Worm (Caenorhabditis elegans) whole organism, L2 larva: ENCODE measurements around the gene F32D8.2.

ENCODE experiments used
- C34F6.9 ChIP-seq: fragments of 150-350 bp; optimal IDR thresholded peaks from 2 replicates; lab custom pipeline; 2014; ENCODE audit warnings: missing biosample characterization, missing genetic modification characterization
- F13H6.1 ChIP-seq: sonication (generic microtip); optimal IDR thresholded peaks from 2 replicates; lab custom pipeline; 2016; ENCODE audit warnings: missing genetic modification characterization, missing compliant biosample characterization
- R02D3.7 ChIP-seq: fragments of 150-350 bp; optimal IDR thresholded peaks from 2 replicates; lab custom pipeline; 2014; ENCODE audit warnings: missing biosample characterization, missing genetic modification characterization
- Y55F3AM.14 ChIP-seq: fragments of 200-800 bp; sonication (Bioruptor generic); optimal IDR thresholded peaks from 2 replicates; lab custom pipeline; 2018; ENCODE audit warnings: mild to moderate bottlenecking, missing genetic modification characterization, missing compliant biosample characterization
- ZK546.5 ChIP-seq: sonication (generic microtip); optimal IDR thresholded peaks from 2 replicates; lab custom pipeline; 2017; ENCODE audit warnings: missing biosample characterization, missing genetic modification characterization
- alr-1 ChIP-seq: fragments of 150-350 bp; optimal IDR thresholded peaks from 2 replicates; lab custom pipeline; 2014; ENCODE audit warnings: missing biosample characterization, missing genetic modification characterization
- aly-2 ChIP-seq: fragments of 150-350 bp; optimal IDR thresholded peaks from 2 replicates; lab custom pipeline; 2014; ENCODE audit warnings: missing biosample characterization, missing genetic modification characterization
- ama-1 ChIP-seq: fragments of 150-350 bp; optimal IDR thresholded peaks from 2 replicates; lab custom pipeline; 2018; ENCODE audit warnings: inconsistent platforms
- blmp-1 ChIP-seq: sonication (generic microtip); optimal IDR thresholded peaks from 2 replicates; lab custom pipeline; 2017; ENCODE audit warnings: missing genetic modification characterization, mild to moderate bottlenecking, missing compliant biosample characterization, antibody characterized with exemption, moderate library complexity; ENCODE audit not compliant: insufficient read depth
- ceh-16 ChIP-seq: fragments of 150-350 bp; optimal IDR thresholded peaks from 2 replicates; lab custom pipeline; 2014; ENCODE audit warnings: missing biosample characterization, missing genetic modification characterization
- ceh-82 ChIP-seq: fragments of 150-350 bp; optimal IDR thresholded peaks from 2 replicates; lab custom pipeline; 2014; ENCODE audit warnings: missing biosample characterization, missing genetic modification characterization
- crh-2 ChIP-seq: sonication (generic microtip); optimal IDR thresholded peaks from 2 replicates; lab custom pipeline; 2017; ENCODE audit warnings: missing biosample characterization, missing genetic modification characterization
- dmd-4 ChIP-seq: sonication (generic microtip); optimal IDR thresholded peaks from 2 replicates; lab custom pipeline; 2017; ENCODE audit warnings: missing biosample characterization, missing genetic modification characterization
- egl-27 ChIP-seq: sonication (generic microtip); optimal IDR thresholded peaks from 3 replicates; lab custom pipeline; 2017; ENCODE audit warnings: missing biosample characterization, missing genetic modification reagents, missing genetic modification characterization
- elt-1 ChIP-seq: fragments of 150-350 bp; optimal IDR thresholded peaks from 2 replicates; lab custom pipeline; 2014; ENCODE audit warnings: missing biosample characterization, missing genetic modification characterization
- elt-3 ChIP-seq: sonication (generic microtip); optimal IDR thresholded peaks from 2 replicates; lab custom pipeline; 2017; ENCODE audit warnings: missing biosample characterization, missing genetic modification characterization
- fos-1 ChIP-seq: fragments of 150-350 bp; optimal IDR thresholded peaks from 2 replicates; lab custom pipeline; 2014; ENCODE audit warnings: missing biosample characterization, missing genetic modification characterization
- gmeb-1 ChIP-seq: fragments of 150-350 bp; optimal IDR thresholded peaks from 2 replicates; lab custom pipeline; 2014; ENCODE audit warnings: missing biosample characterization, missing genetic modification characterization
- lin-11 ChIP-seq: fragments of 150-350 bp; sonication (generic microtip); optimal IDR thresholded peaks from 2 replicates; lab custom pipeline; 2014; ENCODE audit warnings: missing biosample characterization, missing genetic modification characterization, inconsistent platforms, mixed read lengths
- lin-13 ChIP-seq: fragments of 150-350 bp; optimal IDR thresholded peaks from 2 replicates; lab custom pipeline; 2014; ENCODE audit warnings: missing biosample characterization, missing genetic modification reagents, missing genetic modification characterization
- lin-39 ChIP-seq: fragments of 150-350 bp; optimal IDR thresholded peaks from 2 replicates; lab custom pipeline; 2014; ENCODE audit warnings: missing biosample characterization, missing genetic modification reagents, missing genetic modification characterization
- lsy-2 ChIP-seq, 2 experiments: fragments of 150-350 bp in 1 of 2; sonication (generic microtip) in 1 of 2; optimal IDR thresholded peaks; 2 replicates each; lab custom pipeline; 2014 to 2017; ENCODE audit warnings: missing biosample characterization in 2 of 2, missing genetic modification characterization in 2 of 2
- mab-5 ChIP-seq: fragments of 150-350 bp; optimal IDR thresholded peaks from 2 replicates; lab custom pipeline; 2014; ENCODE audit warnings: missing biosample characterization, missing genetic modification characterization
- mbf-1 ChIP-seq: sonication (generic microtip); optimal IDR thresholded peaks from 2 replicates; lab custom pipeline; 2017; ENCODE audit warnings: missing biosample characterization, missing genetic modification characterization
- mdl-1 ChIP-seq, 2 experiments: fragments of 150-350 bp in 1 of 2; sonication (generic microtip) in 1 of 2; optimal IDR thresholded peaks; 2 replicates each; lab custom pipeline; 2017; ENCODE audit warnings: missing biosample characterization in 2 of 2, missing genetic modification characterization in 2 of 2
- nhr-10 ChIP-seq: sonication (generic microtip); optimal IDR thresholded peaks from 2 replicates; lab custom pipeline; 2017; ENCODE audit warnings: missing biosample characterization, missing genetic modification characterization
- nhr-11 ChIP-seq: fragments of 150-350 bp; optimal IDR thresholded peaks from 2 replicates; lab custom pipeline; 2014; ENCODE audit warnings: missing biosample characterization, missing genetic modification characterization
- nhr-12 ChIP-seq: fragments of 150-350 bp; optimal IDR thresholded peaks from 2 replicates; lab custom pipeline; 2014; ENCODE audit warnings: missing biosample characterization, missing genetic modification characterization
- nhr-129 ChIP-seq: fragments of 150-350 bp; optimal IDR thresholded peaks from 2 replicates; lab custom pipeline; 2014; ENCODE audit warnings: missing biosample characterization, missing genetic modification characterization
- nhr-21 ChIP-seq: fragments of 150-350 bp; optimal IDR thresholded peaks from 2 replicates; lab custom pipeline; 2014; ENCODE audit warnings: missing biosample characterization, missing genetic modification characterization
- nhr-23 ChIP-seq: fragments of 150-350 bp; optimal IDR thresholded peaks from 2 replicates; lab custom pipeline; 2014; ENCODE audit warnings: missing biosample characterization, missing genetic modification reagents, missing genetic modification characterization
- nhr-237 ChIP-seq: fragments of 150-350 bp; optimal IDR thresholded peaks from 2 replicates; lab custom pipeline; 2014; ENCODE audit warnings: missing biosample characterization, missing genetic modification characterization
- nhr-25 ChIP-seq: fragments of 150-350 bp; sonication (generic microtip); optimal IDR thresholded peaks from 3 replicates; lab custom pipeline; 2014; ENCODE audit warnings: missing biosample characterization, missing genetic modification characterization
- nhr-6 ChIP-seq: fragments of 150-350 bp; optimal IDR thresholded peaks from 2 replicates; lab custom pipeline; 2014; ENCODE audit warnings: missing biosample characterization, missing genetic modification characterization
- nhr-77 ChIP-seq: fragments of 150-350 bp; optimal IDR thresholded peaks from 2 replicates; lab custom pipeline; 2014; ENCODE audit warnings: missing biosample characterization, missing genetic modification characterization
- peb-1 ChIP-seq: fragments of 150-350 bp; optimal IDR thresholded peaks from 2 replicates; lab custom pipeline; 2014; ENCODE audit warnings: missing biosample characterization, missing genetic modification characterization
- sem-4 ChIP-seq: fragments of 150-350 bp; optimal IDR thresholded peaks from 2 replicates; lab custom pipeline; 2014; ENCODE audit warnings: missing biosample characterization, missing genetic modification reagents, missing genetic modification characterization
- skn-1 ChIP-seq: sonication (generic microtip); optimal IDR thresholded peaks from 2 replicates; lab custom pipeline; 2017; ENCODE audit warnings: missing biosample characterization, missing genetic modification characterization
- sma-3 ChIP-seq: sonication (generic microtip); optimal IDR thresholded peaks from 2 replicates; lab custom pipeline; 2016; ENCODE audit warnings: missing genetic modification reagents, missing genetic modification characterization, missing compliant biosample characterization
- sma-9 ChIP-seq, 2 experiments: fragments of 150-350 bp in 1 of 2; sonication (generic microtip) in 1 of 2; optimal IDR thresholded peaks; 2 replicates each; lab custom pipeline; 2014 to 2016; ENCODE audit warnings: missing genetic modification characterization in 2 of 2, mild to moderate bottlenecking in 1 of 2, missing biosample characterization in 1 of 2, missing compliant biosample characterization in 1 of 2, missing genetic modification reagents in 1 of 2, moderate library complexity in 1 of 2
- snpc-4 ChIP-seq: fragments of 150-350 bp; optimal IDR thresholded peaks from 2 replicates; lab custom pipeline; 2014; ENCODE audit warnings: missing biosample characterization, missing genetic modification characterization
- unc-39 ChIP-seq: fragments of 150-350 bp; optimal IDR thresholded peaks from 2 replicates; lab custom pipeline; 2014; ENCODE audit warnings: missing biosample characterization, missing genetic modification characterization
- unc-55 ChIP-seq: fragments of 150-350 bp; sonication (generic microtip); optimal IDR thresholded peaks from 3 replicates; lab custom pipeline; 2014; ENCODE audit warnings: missing biosample characterization, missing genetic modification reagents, missing genetic modification characterization
- unc-62 ChIP-seq: fragments of 150-350 bp; optimal IDR thresholded peaks from 2 replicates; lab custom pipeline; 2014; ENCODE audit warnings: missing biosample characterization, missing genetic modification reagents, missing genetic modification characterization
- zag-1 ChIP-seq: fragments of 150-350 bp; optimal IDR thresholded peaks from 2 replicates; lab custom pipeline; 2014; ENCODE audit warnings: missing biosample characterization, missing genetic modification characterization
- ztf-1 ChIP-seq: fragments of 200-800 bp; sonication (Bioruptor generic); conservative IDR thresholded peaks from 2 replicates; pipeline ENCODE4 v1.3.6; 2022; ENCODE audit warnings: missing genetic modification characterization, missing compliant biosample characterization
- ztf-11 ChIP-seq: sonication (generic microtip); optimal IDR thresholded peaks from 2 replicates; lab custom pipeline; 2017; ENCODE audit warnings: missing biosample characterization, missing genetic modification characterization
- ztf-4 ChIP-seq: fragments of 150-350 bp; optimal IDR thresholded peaks from 2 replicates; lab custom pipeline; 2014; ENCODE audit warnings: missing biosample characterization, missing genetic modification characterization

Gene F32D8.2

ce11 chrV:10856901-10857637 is 26.5 kb upstream of the F32D8.2 start (continued):
- TF ChIP-seq lin-11 (tag; lab: Kevin White, UChicago), result no peak
- no peak for TF ChIP-seq ztf-1
- TF ChIP-seq nhr-6 (tag; lab: Kevin White, UChicago), result no peak
- TF ChIP-seq sma-3 (GFP tag; lab: Kevin White, UChicago), result peak; percentile 16
- TF ChIP-seq unc-55 (GFP tag; lab: Kevin White, UChicago), result peak; percentile 38
- peak; percentile 78 for TF ChIP-seq nhr-129 (tag; lab: Kevin White, UChicago)
- TF ChIP-seq sem-4, result no peak
- no peak for TF ChIP-seq snpc-4
- TF ChIP-seq zag-1 (tag; lab: Kevin White, UChicago), result no peak
- no peak for TF ChIP-seq ceh-82 (tag; lab: Kevin White, UChicago)
- TF ChIP-seq, all 48 proteins: peak for 11

- TF ChIP-seq alr-1 (tag; lab: Kevin White, UChicago) (no peak), gmeb-1 (no peak), ceh-82 (tag; lab: Kevin White, UChicago) (no peak), unc-62 (GFP tag; lab: Kevin White, UChicago) (no peak), lin-11 (tag; lab: Kevin White, UChicago) (peak; percentile 62), nhr-237 (no peak), nhr-23 (tag; lab: Kevin White, UChicago) (no peak), zag-1 (tag; lab: Kevin White, UChicago) (peak; percentile 84), crh-2 (peak; percentile 62), F13H6.1 (peak; percentile 94), C34F6.9 (peak; percentile 75), sma-3 (GFP tag; lab: Kevin White, UChicago) (no peak), nhr-77 (tag; lab: Kevin White, UChicago) (no peak), sma-9 (GFP tag; optimal IDR thresholded peaks at IDR 0.05; lab: Kevin White, UChicago) (peak; percentile 97), sma-9 (tag; optimal IDR thresholded peaks at IDR 0.05; lab: Kevin White, UChicago) (no peak), ceh-16 (no peak), skn-1 (tag; lab: Kevin White, UChicago) (no peak), nhr-12 (peak; percentile 10), mab-5 (tag; lab: Kevin White, UChicago) (peak; percentile 81), lsy-2 (tag; optimal IDR thresholded peaks at IDR 0.05; lab: Kevin White, UChicago) (peak in 1 of 2 experiments; percentile 84), Y55F3AM.14 (GFP tag; lab: Kevin White, UChicago) (peak; percentile 96), egl-27 (tag; lab: Kevin White, UChicago) (peak; percentile 72), R02D3.7 (no peak), mbf-1 (no peak), fos-1 (tag; lab: Kevin White, UChicago) (peak; percentile 39), ztf-11 (no peak), elt-1 (no peak), mdl-1 (tag; optimal IDR thresholded peaks at IDR 0.05; lab: Kevin White, UChicago) (peak; percentile 86 to 91), ama-1 (peak; percentile 48), unc-55 (GFP tag; lab: Kevin White, UChicago) (peak; percentile 39), lin-13 (GFP tag; lab: Kevin White, UChicago) (peak; percentile 37), nhr-21 (tag; lab: Kevin White, UChicago) (peak; percentile 82), nhr-25 (tag; lab: Kevin White, UChicago) (no peak), dmd-4 (tag; lab: Kevin White, UChicago) (no peak), elt-3 (tag; lab: Kevin White, UChicago) (no peak), peb-1 (tag; lab: Kevin White, UChicago) (no peak), nhr-129 (tag; lab: Kevin White, UChicago) (peak; percentile 89), nhr-6 (tag; lab: Kevin White, UChicago) (peak; percentile 54), nhr-10 (tag; lab: Kevin White, UChicago) (no peak), lin-39 (tag; lab: Kevin White, UChicago) (no peak), aly-2 (tag; lab: Kevin White, UChicago) (no peak), snpc-4 (peak; percentile 41), ztf-1 (no peak), blmp-1 (tag; lab: Kevin White, UChicago) (no peak), unc-39 (tag; lab: Kevin White, UChicago) (no peak), sem-4 (peak; percentile 79), nhr-11 (tag; lab: Kevin White, UChicago) (no peak), ZK546.5 (tag; lab: Kevin White, UChicago) (no peak), ztf-4 (tag; lab: Kevin White, UChicago) (peak; percentile 76)
Observed at ce11 chrV:10858340-10858739, 25.2 kb upstream of the F32D8.2 start.
